Worm (Caenorhabditis elegans): ENCODE results near the gene msp-33.
A peak's percentile ranks its signal among the peaks of the same experiment; 100 is the strongest.

DNA sequence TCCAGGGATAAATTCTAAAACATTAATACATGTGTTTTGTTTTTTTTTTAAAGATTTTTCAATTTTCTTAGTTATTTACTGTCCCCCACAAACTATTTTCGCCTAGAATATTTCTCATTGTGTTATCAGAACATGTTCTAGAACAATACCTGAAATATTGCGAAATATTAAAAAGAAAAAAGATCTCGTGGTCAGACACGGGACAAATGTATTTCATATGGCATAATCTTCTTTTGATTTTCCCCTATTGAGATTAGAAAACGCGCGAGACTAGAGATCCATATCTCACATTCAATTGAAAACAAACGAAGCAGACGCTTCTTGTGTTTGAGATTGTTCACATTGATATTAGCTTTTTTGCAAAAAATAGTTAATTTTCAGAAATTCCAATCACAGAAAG lies 36.4 kb downstream of the msp-33 start:
- no peak for TF ChIP-seq ama-1 (optimal IDR thresholded peaks at IDR 0.05)
- no peak for TF ChIP-seq unc-130 (tag; optimal IDR thresholded peaks at IDR 0.05)
- no peak for TF ChIP-seq isw-1 (GFP tag; IDR thresholded peaks at IDR 0.05)
- TF ChIP-seq fkh-8 (tag; optimal IDR thresholded peaks at IDR 0.05) = peak; percentile 45
- TF ChIP-seq nhr-77 (tag; optimal IDR thresholded peaks at IDR 0.05) = no peak
- no peak for TF ChIP-seq ztf-11 (tag; optimal IDR thresholded peaks at IDR 0.05)
- TF ChIP-seq Y116A8C.19 (tag; optimal IDR thresholded peaks at IDR 0.05; ENCODE audit: borderline replicate concordance) = no peak
- TF ChIP-seq F16B12.6 (tag; optimal IDR thresholded peaks at IDR 0.05) = no peak
- TF ChIP-seq sup-37 (GFP tag; optimal IDR thresholded peaks at IDR 0.05) = no peak
- TF ChIP-seq fos-1 (tag; optimal IDR thresholded peaks at IDR 0.05) = no peak
- peak; percentile 57 for TF ChIP-seq skn-1 (tag; optimal IDR thresholded peaks at IDR 0.05)
- TF ChIP-seq lsy-2 (tag; optimal IDR thresholded peaks at IDR 0.05) = peak in 1 of 2 experiments; percentile 34
- TF ChIP-seq aly-2 (tag; optimal IDR thresholded peaks at IDR 0.05) = no peak
- TF ChIP-seq unc-62 (GFP tag; optimal IDR thresholded peaks at IDR 0.05) = no peak

Data from whole organism, L1 larva.